Fruit fly (Drosophila melanogaster) whole organism: ENCODE measurements around the gene CG6083.
"Not testable (repeated sequence)": the region's sequence is repeated elsewhere in the genome, so short reads cannot be mapped to it uniquely, and the experiment has no call there.

Experiments
- CG8478 ChIP-seq: fragments of >200 bp; optimal IDR thresholded peaks from 2 replicates; lab custom pipeline; 2018; ENCODE audit warnings: inconsistent platforms
- Dll ChIP-seq: fragments of >200 bp; optimal IDR thresholded peaks from 2 replicates; lab custom pipeline; 2017
- EcR ChIP-seq, 2 experiments: fragments of >200 bp; optimal IDR thresholded peaks; 2 replicates each; lab custom pipeline; 2017; ENCODE audit warnings: missing biosample characterization in 2 of 2, missing genetic modification characterization in 2 of 2, missing genetic modification reagents in 2 of 2
- pan ChIP-seq: fragments of >200 bp; optimal IDR thresholded peaks from 2 replicates; lab custom pipeline; 2017
- psq ChIP-seq: fragments of >200 bp; optimal IDR thresholded peaks from 2 replicates; lab custom pipeline; 2017
- usp ChIP-seq: fragments of >200 bp; optimal IDR thresholded peaks from 2 replicates; lab custom pipeline; 2017; ENCODE audit warnings: missing biosample characterization, missing genetic modification characterization, mixed read lengths

CG6083 gene

DNA sequence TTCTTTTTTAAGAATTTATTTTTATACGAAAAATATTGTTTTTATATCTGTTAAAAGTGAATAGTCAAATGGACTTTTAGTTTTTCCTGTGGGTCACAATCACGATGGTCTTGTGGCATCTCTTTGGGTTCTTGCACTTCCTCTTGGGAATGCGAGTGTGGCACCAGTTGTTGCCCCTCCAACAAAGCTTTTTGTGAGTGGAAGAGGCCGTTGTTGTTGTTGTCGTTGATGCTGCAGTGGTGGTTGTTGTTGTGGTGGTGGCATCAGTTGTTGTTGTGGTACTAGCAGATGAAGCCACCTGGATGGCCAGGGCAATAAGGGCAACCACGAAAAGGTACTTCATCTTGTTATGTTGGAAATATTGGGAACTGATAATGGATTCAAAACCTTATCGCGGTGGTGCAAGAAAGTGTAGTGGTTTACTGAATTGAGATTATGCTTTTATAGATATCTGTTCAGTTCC is 47.7 kb downstream of the CG6083 start, which contains the start of gene CG33270:
Gene CG33270, minus strand, starts transcription at position 413 of the 463 bp plus-strand sequence.
- TF ChIP-seq Dll (lab: Kevin White, UChicago), result no peak
- no peak for TF ChIP-seq EcR (GFP tag; optimal IDR thresholded peaks at IDR 0.05; lab: Kevin White, UChicago)
- no peak for TF ChIP-seq CG8478 (lab: Kevin White, UChicago)
- no peak for TF ChIP-seq psq (lab: Kevin White, UChicago)
- no peak for TF ChIP-seq usp (GFP tag; lab: Kevin White, UChicago)
- TF ChIP-seq pan, result no peak

dm6 chr3L:11577395-11577794 is 48.5 kb downstream of the CG6083 start, which contains the start of gene CG33271:
CG33271 (minus strand) TSS chr3L:11577495.
- TF ChIP-seq Dll (lab: Kevin White, UChicago), result no peak
- no peak for TF ChIP-seq usp (GFP tag; lab: Kevin White, UChicago)
- no peak for TF ChIP-seq EcR (GFP tag; optimal IDR thresholded peaks at IDR 0.05; lab: Kevin White, UChicago)
- TF ChIP-seq psq (lab: Kevin White, UChicago), result no peak
- TF ChIP-seq pan, result no peak
- TF ChIP-seq CG8478 (lab: Kevin White, UChicago), result no peak

dm6 chr3L:11576944-11577343 is 49.0 kb downstream of the CG6083 start, which contains the start of gene CG33489:
CG33489 (minus strand) TSS chr3L:11577044.
- TF ChIP-seq CG8478, psq, Dll (lab: Kevin White, UChicago): not testable (repeated sequence)

dm6 chr3L:11574563-11574962 is 51.4 kb downstream of the CG6083 start, which contains the start of gene CG33490:
CG33490 (minus strand) TSS chr3L:11574663.
- TF ChIP-seq pan (no peak), CG8478 (lab: Kevin White, UChicago) (no peak), usp (GFP tag; lab: Kevin White, UChicago) (no peak)
